Fruit fly (Drosophila melanogaster) whole organism, prepupa: ENCODE results near the gene Alr.

Experiments
- CG10669 ChIP-seq: fragments of 200-800 bp; sonication (Bioruptor generic); optimal IDR thresholded peaks from 3 replicates; lab custom pipeline; 2018; ENCODE audit warnings: missing biosample characterization, mild to moderate bottlenecking, missing genetic modification characterization, moderate library complexity
- CG11294 ChIP-seq: fragments of 200-800 bp; sonication (Bioruptor generic); IDR thresholded peaks from 2 replicates; pipeline ENCODE4 v1.3.6; 2022; ENCODE audit warnings: missing biosample characterization, missing genetic modification characterization
- CG34406 ChIP-seq: fragments of 200-800 bp; sonication (Bioruptor generic); optimal IDR thresholded peaks from 3 replicates; lab custom pipeline; 2016; ENCODE audit warnings: missing biosample characterization, missing genetic modification characterization
- CG6163 ChIP-seq: fragments of 200-800 bp; sonication (Bioruptor generic); IDR thresholded peaks from 3 replicates; pipeline ENCODE4 v1.3.6; 2022; ENCODE audit warnings: missing biosample characterization, missing genetic modification characterization
- CG6792 ChIP-seq: fragments of 200-800 bp; sonication (Bioruptor generic); optimal IDR thresholded peaks from 3 replicates; lab custom pipeline; 2016; ENCODE audit warnings: missing biosample characterization, missing genetic modification characterization
- CG7368 ChIP-seq: fragments of 200-800 bp; sonication (Bioruptor generic); optimal IDR thresholded peaks from 3 replicates; lab custom pipeline; 2016; ENCODE audit warnings: missing biosample characterization, missing genetic modification characterization
- CG8119 ChIP-seq: fragments of 200-800 bp; sonication (Bioruptor generic); IDR thresholded peaks from 3 replicates; pipeline ENCODE4 v1.3.6; 2022; ENCODE audit warnings: missing biosample characterization, missing genetic modification characterization
- CG8632 ChIP-seq: fragments of 200-800 bp; sonication (Bioruptor generic); optimal IDR thresholded peaks from 3 replicates; lab custom pipeline; 2016; ENCODE audit warnings: missing biosample characterization, missing genetic modification characterization
- Eip78C ChIP-seq: fragments of 200-800 bp; sonication (Bioruptor generic); peaks from one replicate; lab custom pipeline; 2016; ENCODE audit warnings: missing biosample characterization, missing genetic modification characterization
- Eip93F ChIP-seq: fragments of 200-800 bp; sonication (Bioruptor generic); optimal IDR thresholded peaks from 2 replicates; lab custom pipeline; 2016; ENCODE audit warnings: missing biosample characterization, mild to moderate bottlenecking, missing genetic modification characterization
- Ets96B ChIP-seq: fragments of 200-800 bp; optimal IDR thresholded peaks from 2 replicates; lab custom pipeline; 2019; ENCODE audit warnings: missing biosample characterization, mild to moderate bottlenecking, missing genetic modification characterization, moderate library complexity
- Hr38 ChIP-seq: sonication (Bioruptor generic); optimal IDR thresholded peaks from 2 replicates; lab custom pipeline; 2016; ENCODE audit warnings: missing biosample characterization, missing genetic modification characterization
- Sox102F ChIP-seq: fragments of 200-800 bp; sonication (Bioruptor generic); optimal IDR thresholded peaks from 2 replicates; lab custom pipeline; 2016; ENCODE audit warnings: missing biosample characterization, mild to moderate bottlenecking, missing genetic modification characterization
- Sox15 ChIP-seq: fragments of 200-800 bp; sonication (Bioruptor generic); optimal IDR thresholded peaks from 3 replicates; lab custom pipeline; 2016; ENCODE audit warnings: missing biosample characterization, missing genetic modification characterization
- achi ChIP-seq: fragments of 200-800 bp; sonication (Bioruptor generic); optimal IDR thresholded peaks from 3 replicates; lab custom pipeline; 2016; ENCODE audit warnings: missing biosample characterization, missing genetic modification characterization
- acj6 ChIP-seq: fragments of 200-800 bp; sonication (Bioruptor generic); optimal IDR thresholded peaks from 3 replicates; lab custom pipeline; 2016; ENCODE audit warnings: missing biosample characterization, missing genetic modification characterization
- dac ChIP-seq: fragments of 200-800 bp; sonication (Bioruptor generic); optimal IDR thresholded peaks from 2 replicates; lab custom pipeline; 2017; ENCODE audit warnings: missing biosample characterization, mild to moderate bottlenecking, missing genetic modification characterization
- salr ChIP-seq, 2 experiments: fragments of 200-800 bp; sonication (Bioruptor generic); optimal IDR thresholded peaks; 3 replicates each; lab custom pipeline; 2016 to 2018; ENCODE audit warnings: missing biosample characterization in 2 of 2, missing genetic modification characterization in 2 of 2, mild to moderate bottlenecking in 1 of 2
- spab ChIP-seq: fragments of 200-800 bp; sonication (Bioruptor generic); optimal IDR thresholded peaks from 2 replicates; lab custom pipeline; 2017; ENCODE audit warnings: missing biosample characterization, mild to moderate bottlenecking, missing genetic modification characterization, missing genetic modification reagents
- ss ChIP-seq, 2 experiments: fragments of 200-800 bp; sonication (Bioruptor generic); optimal IDR thresholded peaks; 2 replicates in 1 of 2; 3 replicates in 1 of 2; lab custom pipeline; 2017 to 2018; ENCODE audit warnings: mild to moderate bottlenecking in 2 of 2, missing biosample characterization in 2 of 2, missing genetic modification characterization in 2 of 2, moderate library complexity in 1 of 2

Gene Alr

DNA sequence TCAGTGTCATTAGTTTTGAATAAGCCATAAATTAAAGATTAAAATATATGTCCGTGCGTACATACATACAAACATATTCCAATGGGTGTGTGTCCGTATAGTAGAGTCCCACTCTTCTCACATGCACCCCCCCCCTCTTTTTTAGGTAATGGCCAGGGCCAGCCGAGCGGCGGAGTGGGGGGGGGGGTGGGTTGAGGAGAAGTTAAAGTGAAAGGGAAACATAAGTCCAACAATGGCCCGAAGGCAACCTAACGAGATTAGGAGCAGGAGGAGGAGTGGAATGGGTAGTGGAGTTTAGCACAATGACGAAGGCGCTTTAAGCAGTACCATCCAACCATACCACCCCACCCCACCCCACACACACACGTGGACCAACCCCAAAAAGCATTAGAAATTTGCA, 47.7 kb downstream of the Alr start:
- TF ChIP-seq CG34406, result no peak
- no peak for TF ChIP-seq achi (GFP tag; lab: Kevin White, UChicago)
- no peak for TF ChIP-seq Eip78C (GFP tag; lab: Kevin White, UChicago)
- no peak for TF ChIP-seq CG6163 (GFP tag; lab: Robert Waterston, UW)
- no peak for TF ChIP-seq CG8119 (GFP tag; lab: Robert Waterston, UW)
- TF ChIP-seq Sox102F (GFP tag; lab: Kevin White, UChicago), result no peak
- TF ChIP-seq acj6 (GFP tag; lab: Kevin White, UChicago), result no peak
- TF ChIP-seq Eip93F (GFP tag; lab: Kevin White, UChicago), result no peak
- TF ChIP-seq spab (GFP tag; lab: Kevin White, UChicago), result no peak
- TF ChIP-seq CG6792 (GFP tag; lab: Kevin White, UChicago), result no peak
- no peak for TF ChIP-seq CG11294
- TF ChIP-seq CG10669 (GFP tag; lab: Kevin White, UChicago), result no peak
- TF ChIP-seq dac, result no peak
- no peak for TF ChIP-seq CG7368
- no peak for TF ChIP-seq Ets96B (tag; lab: Kevin White, UChicago)
- no peak for TF ChIP-seq ss (GFP tag; optimal IDR thresholded peaks at IDR 0.05; lab: Kevin White, UChicago)
- TF ChIP-seq Hr38 (GFP tag; lab: Kevin White, UChicago), result no peak
- no peak for TF ChIP-seq salr (GFP tag; optimal IDR thresholded peaks at IDR 0.05; lab: Kevin White, UChicago)
- no peak for TF ChIP-seq CG8632 (GFP tag; lab: Kevin White, UChicago)
- TF ChIP-seq Sox15 (GFP tag; lab: Kevin White, UChicago), result no peak
